Fruit fly (Drosophila melanogaster) whole organism, embryonic: Measurements from ENCODE around the gene CG15418.
A peak's percentile ranks its signal among the peaks of the same experiment; 100 is the strongest.

Source experiments
- Antp ChIP-seq: fragments of 200-800 bp; sonication (Bioruptor generic); optimal IDR thresholded peaks from 3 replicates; lab custom pipeline; 2016; ENCODE audit warnings: missing biosample characterization, missing genetic modification characterization
- Blimp-1 ChIP-seq: fragments of 200-800 bp; sonication (Bioruptor generic); optimal IDR thresholded peaks from 3 replicates; lab custom pipeline; 2018; ENCODE audit warnings: missing biosample characterization, missing genetic modification characterization, mild to moderate bottlenecking, moderate library complexity, missing genetic modification reagents
- BtbVII ChIP-seq: fragments of 200-800 bp; sonication (Bioruptor generic); optimal IDR thresholded peaks from 3 replicates; lab custom pipeline; 2017; ENCODE audit warnings: missing biosample characterization, mild to moderate bottlenecking, missing genetic modification characterization
- Bteb2 ChIP-seq: fragments of 200-800 bp; sonication (Bioruptor generic); optimal IDR thresholded peaks from 2 replicates; lab custom pipeline; 2016; ENCODE audit warnings: missing biosample characterization, missing genetic modification characterization
- CG1024 ChIP-seq: fragments of 200-800 bp; sonication (Bioruptor generic); IDR thresholded peaks from 2 replicates; pipeline ENCODE4 v1.3.6; 2022; ENCODE audit warnings: missing biosample characterization, missing genetic modification characterization
- CG11456 ChIP-seq: fragments of 200-800 bp; sonication (Bioruptor generic); IDR thresholded peaks from 3 replicates; pipeline ENCODE4 v1.3.6; 2022; ENCODE audit warnings: missing biosample characterization, missing genetic modification characterization
- CG12769 ChIP-seq: fragments of 200-800 bp; sonication (Bioruptor generic); optimal IDR thresholded peaks from 2 replicates; lab custom pipeline; 2019; ENCODE audit warnings: missing biosample characterization, mild to moderate bottlenecking, missing genetic modification characterization, moderate library complexity
- CG1529 ChIP-seq: fragments of 200-800 bp; sonication (Bioruptor generic); optimal IDR thresholded peaks from 3 replicates; lab custom pipeline; 2018; ENCODE audit warnings: missing biosample characterization, missing genetic modification characterization
- CG15514 ChIP-seq: fragments of 200-800 bp; sonication (Bioruptor generic); optimal IDR thresholded peaks from 3 replicates; lab custom pipeline; 2017; ENCODE audit warnings: missing biosample characterization, missing genetic modification characterization, mild to moderate bottlenecking, moderate library complexity, missing genetic modification reagents
- CG16779 ChIP-seq: fragments of 200-800 bp; sonication (Bioruptor generic); IDR thresholded peaks from 2 replicates; pipeline ENCODE4 v1.3.6; 2022; ENCODE audit warnings: missing biosample characterization, missing genetic modification characterization
- CG17385 ChIP-seq: fragments of 200-800 bp; sonication (Bioruptor generic); optimal IDR thresholded peaks from 3 replicates; lab custom pipeline; 2018; ENCODE audit warnings: missing biosample characterization, mild to moderate bottlenecking, missing genetic modification characterization
- CG2129 ChIP-seq: fragments of 200-800 bp; sonication (Bioruptor generic); IDR thresholded peaks from 2 replicates; pipeline ENCODE4 v1.3.6; 2022; ENCODE audit warnings: missing biosample characterization, missing genetic modification characterization; ENCODE audit not compliant: partially characterized antibody
- CG2199 ChIP-seq: fragments of 200-800 bp; sonication (Bioruptor generic); IDR thresholded peaks from 3 replicates; pipeline ENCODE4 v1.3.6; 2022; ENCODE audit warnings: missing biosample characterization, missing genetic modification characterization
- CG2678 ChIP-seq: fragments of 200-800 bp; sonication (Bioruptor generic); optimal IDR thresholded peaks from 3 replicates; lab custom pipeline; 2019; ENCODE audit warnings: missing biosample characterization, mild to moderate bottlenecking, missing genetic modification characterization, moderate library complexity
- CG30020 ChIP-seq: fragments of 200-800 bp; optimal IDR thresholded peaks from 2 replicates; lab custom pipeline; 2019; ENCODE audit warnings: missing biosample characterization, mild to moderate bottlenecking, missing genetic modification characterization, moderate library complexity
- CG32772 ChIP-seq: fragments of 200-800 bp; sonication (Bioruptor generic); IDR thresholded peaks from 2 replicates; pipeline ENCODE4 v1.3.6; 2022; ENCODE audit warnings: missing biosample characterization, missing genetic modification characterization
- CG34224 ChIP-seq: fragments of 200-800 bp; sonication (Bioruptor generic); IDR thresholded peaks from 3 replicates; pipeline ENCODE4 v1.3.6; 2022; ENCODE audit warnings: missing biosample characterization, missing genetic modification characterization; ENCODE audit not compliant: partially characterized antibody
- CG7271 ChIP-seq: fragments of 200-800 bp; sonication (Bioruptor generic); optimal IDR thresholded peaks from 2 replicates; lab custom pipeline; 2018; ENCODE audit warnings: missing biosample characterization, mild to moderate bottlenecking, missing genetic modification characterization, moderate library complexity
- CG7357 ChIP-seq: fragments of 200-800 bp; sonication (Bioruptor generic); IDR thresholded peaks from 3 replicates; pipeline ENCODE4 v1.3.6; 2022; ENCODE audit warnings: missing biosample characterization, missing genetic modification characterization
- CG7372 ChIP-seq: fragments of 200-800 bp; sonication (Bioruptor generic); IDR thresholded peaks from 2 replicates; pipeline ENCODE4 v1.3.6; 2022; ENCODE audit warnings: missing biosample characterization, missing genetic modification characterization
- CG9797 ChIP-seq: fragments of 200-800 bp; sonication (Bioruptor generic); optimal IDR thresholded peaks from 3 replicates; lab custom pipeline; 2018; ENCODE audit warnings: missing biosample characterization, mild to moderate bottlenecking, missing genetic modification characterization
- CHES-1-like ChIP-seq: fragments of 200-800 bp; sonication (Bioruptor generic); optimal IDR thresholded peaks from 2 replicates; lab custom pipeline; 2016; ENCODE audit warnings: missing biosample characterization, missing genetic modification characterization
- CTCF ChIP-seq: fragments of 200-800 bp; sonication (Bioruptor generic); optimal IDR thresholded peaks from 2 replicates; lab custom pipeline; 2017; ENCODE audit warnings: missing biosample characterization, mild to moderate bottlenecking, missing genetic modification characterization, moderate library complexity
- CkIIα-i1 ChIP-seq: fragments of 200-800 bp; sonication (Bioruptor generic); IDR thresholded peaks from 2 replicates; pipeline ENCODE4 v1.3.6; 2022; ENCODE audit warnings: missing biosample characterization, missing genetic modification characterization
- Elba2 ChIP-seq: fragments of 200-800 bp; sonication (Bioruptor generic); optimal IDR thresholded peaks from 3 replicates; lab custom pipeline; 2016; ENCODE audit warnings: missing biosample characterization, missing genetic modification characterization
- GATAe ChIP-seq: fragments of 200-800 bp; sonication (Bioruptor generic); conservative IDR thresholded peaks from 2 replicates; pipeline ENCODE4 v1.3.6; 2022; ENCODE audit warnings: missing biosample characterization, missing genetic modification characterization
- Hsf ChIP-seq: fragments of 200-800 bp; sonication (Bioruptor generic); optimal IDR thresholded peaks from 3 replicates; lab custom pipeline; 2016; ENCODE audit warnings: missing biosample characterization, missing genetic modification characterization
- Six4 ChIP-seq: fragments of 200-800 bp; sonication (Bioruptor generic); optimal IDR thresholded peaks from 2 replicates; lab custom pipeline; 2016; ENCODE audit warnings: missing biosample characterization, missing genetic modification characterization
- ato ChIP-seq: fragments of 200-800 bp; sonication (Bioruptor generic); IDR thresholded peaks from 2 replicates; pipeline ENCODE4 v1.3.6; 2022; ENCODE audit warnings: missing biosample characterization, missing genetic modification characterization; ENCODE audit not compliant: partially characterized antibody
- cas ChIP-seq: fragments of 200-800 bp; sonication (Bioruptor generic); IDR thresholded peaks from 2 replicates; pipeline ENCODE4 v1.3.6; 2022; ENCODE audit warnings: missing biosample characterization, missing genetic modification characterization
- ci ChIP-seq: fragments of 200-800 bp; sonication (Bioruptor generic); IDR thresholded peaks from 3 replicates; pipeline ENCODE4 v1.3.6; 2022; ENCODE audit warnings: missing biosample characterization, missing genetic modification characterization
- danr ChIP-seq: fragments of 200-800 bp; sonication (Bioruptor generic); IDR thresholded peaks from 2 replicates; pipeline ENCODE4 v1.3.6; 2022; ENCODE audit warnings: missing biosample characterization, missing genetic modification characterization
- dati ChIP-seq: fragments of 200-800 bp; sonication (Bioruptor generic); IDR thresholded peaks from 2 replicates; pipeline ENCODE4 v1.3.6; 2022; ENCODE audit warnings: missing biosample characterization, missing genetic modification characterization
- dm ChIP-seq: fragments of 200-800 bp; sonication (Bioruptor generic); optimal IDR thresholded peaks from 3 replicates; lab custom pipeline; 2016; ENCODE audit warnings: missing biosample characterization, missing genetic modification characterization
- dmrt99B ChIP-seq: fragments of 200-800 bp; sonication (Bioruptor generic); optimal IDR thresholded peaks from 2 replicates; lab custom pipeline; 2018; ENCODE audit warnings: missing biosample characterization, mild to moderate bottlenecking, missing genetic modification characterization, moderate library complexity
- ems ChIP-seq: fragments of 200-800 bp; sonication (Bioruptor generic); optimal IDR thresholded peaks from 3 replicates; lab custom pipeline; 2016; ENCODE audit warnings: missing biosample characterization, missing genetic modification characterization
- ewg ChIP-seq: fragments of 200-800 bp; sonication (Bioruptor generic); optimal IDR thresholded peaks from 3 replicates; lab custom pipeline; 2017; ENCODE audit warnings: mild to moderate bottlenecking, missing biosample characterization, missing genetic modification reagents, missing genetic modification characterization
- exex ChIP-seq: fragments of 200-800 bp; sonication (Bioruptor generic); optimal IDR thresholded peaks from 4 replicates; lab custom pipeline; 2018; ENCODE audit warnings: missing biosample characterization, mild to moderate bottlenecking, missing genetic modification characterization, moderate library complexity
- fd64A ChIP-seq: fragments of 200-800 bp; sonication (Bioruptor generic); optimal IDR thresholded peaks from 3 replicates; lab custom pipeline; 2018; ENCODE audit warnings: missing biosample characterization, mild to moderate bottlenecking, missing genetic modification characterization
- fru ChIP-seq: fragments of >200 bp; optimal IDR thresholded peaks from 2 replicates; lab custom pipeline; 2017
- gfzf ChIP-seq: fragments of 200-800 bp; sonication (Bioruptor generic); optimal IDR thresholded peaks from 2 replicates; lab custom pipeline; 2016; ENCODE audit warnings: missing biosample characterization, mild to moderate bottlenecking, missing genetic modification characterization, moderate library complexity
- hth ChIP-seq: fragments of >200 bp; optimal IDR thresholded peaks from 2 replicates; lab custom pipeline; 2017; ENCODE audit warnings: inconsistent platforms
- kni ChIP-seq: fragments of 200-800 bp; sonication (Bioruptor generic); optimal IDR thresholded peaks from 3 replicates; lab custom pipeline; 2017; ENCODE audit warnings: mild to moderate bottlenecking, missing biosample characterization, missing genetic modification reagents, missing genetic modification characterization
- maf-S ChIP-seq: fragments of 200-800 bp; sonication (Bioruptor generic); optimal IDR thresholded peaks from 2 replicates; lab custom pipeline; 2016; ENCODE audit warnings: missing biosample characterization, missing genetic modification characterization
- mirr ChIP-seq: fragments of 200-800 bp; sonication (Bioruptor generic); optimal IDR thresholded peaks from 3 replicates; lab custom pipeline; 2018; ENCODE audit warnings: missing biosample characterization, mild to moderate bottlenecking, missing genetic modification characterization
- nerfin-2 ChIP-seq: fragments of 200-800 bp; sonication (Bioruptor generic); IDR thresholded peaks from 2 replicates; pipeline ENCODE4 v1.3.6; 2022; ENCODE audit warnings: missing biosample characterization, missing genetic modification characterization; ENCODE audit not compliant: partially characterized antibody
- odd ChIP-seq: fragments of 200-800 bp; sonication (Bioruptor generic); optimal IDR thresholded peaks from 2 replicates; lab custom pipeline; 2017; ENCODE audit warnings: missing biosample characterization, mild to moderate bottlenecking, missing genetic modification characterization
- pho ChIP-seq: fragments of 200-800 bp; sonication (Bioruptor generic); optimal IDR thresholded peaks from 2 replicates; lab custom pipeline; 2016; ENCODE audit warnings: missing biosample characterization, missing genetic modification characterization
- sug ChIP-seq: fragments of 200-800 bp; optimal IDR thresholded peaks from 2 replicates; lab custom pipeline; 2019; ENCODE audit warnings: missing biosample characterization, mild to moderate bottlenecking, missing genetic modification characterization, moderate library complexity
- unpg ChIP-seq: fragments of 200-800 bp; sonication (Bioruptor generic); optimal IDR thresholded peaks from 3 replicates; lab custom pipeline; 2018; ENCODE audit warnings: missing biosample characterization, mild to moderate bottlenecking, missing genetic modification characterization, moderate library complexity
- zen ChIP-seq: fragments of 200-800 bp; sonication (Bioruptor generic); optimal IDR thresholded peaks from 3 replicates; lab custom pipeline; 2018; ENCODE audit warnings: missing biosample characterization, mild to moderate bottlenecking, missing genetic modification characterization, moderate library complexity

Gene CG15418

DNA sequence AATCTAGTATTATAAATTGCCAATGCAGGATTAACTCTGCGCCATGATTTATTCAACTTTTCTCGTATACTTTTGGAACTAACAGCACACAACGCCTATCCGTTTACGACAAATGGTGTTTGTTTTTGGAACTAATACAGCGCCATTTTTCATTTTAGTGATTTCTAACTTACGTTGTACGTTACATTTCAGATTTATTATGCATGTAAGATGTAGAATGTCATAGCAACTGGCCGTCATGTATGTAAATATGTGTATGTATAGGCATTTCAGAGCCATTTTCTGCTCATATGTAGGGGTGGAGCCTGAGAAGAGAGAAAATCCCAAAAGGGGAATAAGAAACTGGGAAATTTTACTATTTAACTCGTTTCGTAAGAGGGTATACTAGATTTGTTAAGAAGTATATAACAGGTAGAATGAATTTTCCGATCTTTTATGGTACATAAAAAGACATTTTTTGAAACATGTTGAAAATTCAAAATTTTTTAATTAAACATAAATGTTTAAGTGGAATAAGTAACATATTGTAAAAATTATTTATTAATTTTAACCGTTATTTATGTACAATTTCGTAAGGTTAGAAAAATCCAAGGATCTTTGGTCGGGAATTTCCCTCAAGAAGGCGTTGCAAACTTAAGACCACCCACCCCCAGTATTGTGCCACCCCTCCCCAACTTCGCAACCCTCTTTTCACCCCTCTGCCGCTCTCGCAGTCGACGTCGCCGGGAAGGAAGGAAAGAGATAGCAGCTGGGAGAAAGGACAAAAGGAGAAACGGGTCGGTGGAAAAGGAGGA, 36.0 kb upstream of the CG15418 start (continued):
- TF ChIP-seq CG7357 (GFP tag; lab: Robert Waterston, UW): no peak
- no peak for TF ChIP-seq odd (GFP tag; lab: Kevin White, UChicago)
- TF ChIP-seq CG1529 (GFP tag; lab: Kevin White, UChicago): no peak
- peak; percentile 58 for TF ChIP-seq Antp
- no peak for TF ChIP-seq ems
- TF ChIP-seq cas: no peak
- TF ChIP-seq CHES-1-like (GFP tag; lab: Kevin White, UChicago): peak; percentile 6
- TF ChIP-seq dati (GFP tag; lab: Robert Waterston, UW): no peak
- no peak for TF ChIP-seq CkIIα-i1 (GFP tag; lab: Robert Waterston, UW)
- TF ChIP-seq hth: no peak
- peak; percentile 38 for TF ChIP-seq CG15514 (GFP tag; lab: Kevin White, UChicago)
- peak; percentile 54 for TF ChIP-seq sug (tag; lab: Kevin White, UChicago)
- peak; percentile 56 for TF ChIP-seq mirr (GFP tag; lab: Kevin White, UChicago)
- peak; percentile 80 for TF ChIP-seq Hsf (GFP tag; lab: Kevin White, UChicago)
- no peak for TF ChIP-seq maf-S (GFP tag; lab: Kevin White, UChicago)
- TF ChIP-seq CTCF (GFP tag; lab: Kevin White, UChicago): peak; percentile 100
- no peak for TF ChIP-seq BtbVII (GFP tag; lab: Kevin White, UChicago)
- no peak for TF ChIP-seq danr (GFP tag; lab: Robert Waterston, UW)
- TF ChIP-seq CG16779: no peak
- TF ChIP-seq CG17385 (GFP tag; lab: Kevin White, UChicago): peak; percentile 24
- peak; percentile 78 for TF ChIP-seq CG12769 (tag; lab: Kevin White, UChicago)
- no peak for TF ChIP-seq nerfin-2 (GFP tag; lab: Robert Waterston, UW)
- TF ChIP-seq kni: peak; percentile 14
- no peak for TF ChIP-seq CG2129
- TF ChIP-seq CG7271 (tag; lab: Kevin White, UChicago): no peak
- TF ChIP-seq fd64A (GFP tag; lab: Kevin White, UChicago): no peak
- peak; percentile 6 for TF ChIP-seq Six4
- TF ChIP-seq CG30020: no peak
- TF ChIP-seq pho: peak; percentile 65
- peak; percentile 62 for TF ChIP-seq CG1024
- peak; percentile 40 for TF ChIP-seq unpg (GFP tag; lab: Kevin White, UChicago)
- TF ChIP-seq CG34224 (GFP tag; lab: Robert Waterston, UW): no peak
- TF ChIP-seq gfzf (GFP tag; lab: Kevin White, UChicago): peak; percentile 30
- peak; percentile 89 for TF ChIP-seq CG11456 (GFP tag; lab: Robert Waterston, UW)
- peak; percentile 33 for TF ChIP-seq Bteb2
- TF ChIP-seq ewg (GFP tag; lab: Kevin White, UChicago): peak; percentile 42
- TF ChIP-seq CG9797 (GFP tag; lab: Kevin White, UChicago): no peak
- peak; percentile 81 for TF ChIP-seq zen (tag; lab: Kevin White, UChicago)
- peak; percentile 84; the same call in 2 of the 3 replicates for TF ChIP-seq ci (GFP tag; lab: Robert Waterston, UW)
- TF ChIP-seq GATAe (GFP tag; lab: Robert Waterston, UW): no peak
- TF ChIP-seq ato (GFP tag; lab: Robert Waterston, UW): no peak
- TF ChIP-seq CG2678: no peak
- TF ChIP-seq Blimp-1: peak; percentile 55
- TF ChIP-seq CG32772 (GFP tag; lab: Robert Waterston, UW): peak; percentile 67
- peak; percentile 34 for TF ChIP-seq Elba2 (GFP tag; lab: Kevin White, UChicago)
- TF ChIP-seq fru (lab: Kevin White, UChicago): no peak
- no peak for TF ChIP-seq exex (tag; lab: Kevin White, UChicago)
- peak; percentile 40 for TF ChIP-seq dm (GFP tag; lab: Kevin White, UChicago)
- peak; percentile 73; the same call in 1 of the 3 replicates for TF ChIP-seq CG2199
- TF ChIP-seq CG7372 (GFP tag; lab: Robert Waterston, UW): no peak
- TF ChIP-seq dmrt99B (tag; lab: Kevin White, UChicago): peak; percentile 40
